Worm (Caenorhabditis elegans) whole organism, young adult: ENCODE results near the gene tag-275.

Experiments
- ccch-3 ChIP-seq: fragments of 200-800 bp; sonication (Bioruptor generic); optimal IDR thresholded peaks from 2 replicates; lab custom pipeline; 2018; ENCODE audit warnings: mild to moderate bottlenecking, missing genetic modification characterization, missing compliant biosample characterization
- ceh-100 ChIP-seq: fragments of 200-800 bp; sonication (Bioruptor generic); IDR thresholded peaks from 2 replicates; pipeline ENCODE4 v1.3.6; 2022; ENCODE audit warnings: missing genetic modification reagents, missing genetic modification characterization, missing compliant biosample characterization
- dox-1 ChIP-seq: fragments of 200-800 bp; sonication (Bioruptor generic); IDR thresholded peaks from 2 replicates; pipeline ENCODE4 v1.3.6; 2022; ENCODE audit warnings: missing genetic modification reagents, missing genetic modification characterization, missing compliant biosample characterization
- egl-44 ChIP-seq: fragments of 200-800 bp; sonication (Bioruptor generic); IDR thresholded peaks from 2 replicates; pipeline ENCODE4 v1.3.6; 2022; ENCODE audit warnings: missing genetic modification reagents, missing genetic modification characterization, missing compliant biosample characterization
- lag-1 ChIP-seq: fragments of 200-800 bp; sonication (Bioruptor generic); IDR thresholded peaks from 2 replicates; pipeline ENCODE4 v1.3.6; 2022; ENCODE audit warnings: missing genetic modification reagents, missing genetic modification characterization, missing compliant biosample characterization
- pha-4 ChIP-seq: fragments of 150-350 bp; sonication (generic microtip); optimal IDR thresholded peaks from 2 replicates; lab custom pipeline; 2014; ENCODE audit warnings: missing biosample characterization, missing genetic modification reagents, missing genetic modification characterization
- sptf-2 ChIP-seq: fragments of 200-800 bp; sonication (Bioruptor generic); optimal IDR thresholded peaks from 2 replicates; lab custom pipeline; 2018; ENCODE audit warnings: mild to moderate bottlenecking, missing genetic modification characterization, missing compliant biosample characterization

- TF ChIP-seq egl-44 (GFP tag; lab: Robert Waterston, UW) (no peak), lag-1 (no peak), pha-4 (no peak), sptf-2 (GFP tag; lab: Kevin White, UChicago) (no peak), ceh-100 (no peak), dox-1 (GFP tag; lab: Robert Waterston, UW) (no peak), ccch-3 (GFP tag; lab: Kevin White, UChicago) (no peak)
Observed at ce11 chrX:6115502-6115901, 34.8 kb downstream of the tag-275 start, which contains the start of gene C15H9.3.
